Worm (Caenorhabditis elegans) whole organism, early embryonic: Measurements from ENCODE around the gene cld-1.

ENCODE experiments used
- ets-7 ChIP-seq: sonication (generic microtip); optimal IDR thresholded peaks from 2 replicates; lab custom pipeline; 2016; ENCODE audit warnings: missing genotype, missing genetic modification characterization, missing compliant biosample characterization
- pes-1 ChIP-seq: fragments of 200-800 bp; sonication (Bioruptor generic); IDR thresholded peaks from 2 replicates; pipeline ENCODE4 v1.3.6; 2022; ENCODE audit warnings: missing genetic modification reagents, missing genetic modification characterization, missing compliant biosample characterization
- scrt-1 ChIP-seq: fragments of 200-800 bp; sonication (Bioruptor generic); IDR thresholded peaks from 2 replicates; pipeline ENCODE4 v1.3.6; 2022; ENCODE audit warnings: missing genetic modification characterization, missing compliant biosample characterization

DNA sequence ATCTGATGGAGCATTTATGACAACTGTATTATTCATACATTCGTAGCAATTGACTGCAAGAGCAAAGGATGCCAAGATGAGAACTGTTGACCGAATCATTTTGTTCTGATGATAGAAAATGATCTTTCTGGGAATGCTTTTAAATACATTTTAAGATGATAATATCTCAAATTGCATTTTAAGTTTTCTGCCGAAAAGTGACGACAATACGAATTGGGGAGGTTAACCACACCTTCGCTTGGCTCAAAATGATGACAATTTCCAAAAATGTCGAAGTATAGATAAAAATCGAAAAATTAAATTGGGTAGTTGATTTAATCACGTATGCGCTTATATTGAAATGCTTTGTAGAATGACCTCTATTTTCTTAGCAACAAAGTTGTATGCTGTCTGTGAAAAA is 5.2 kb upstream of the cld-1 start, which contains the start of gene dod-24:
- TF ChIP-seq ets-7 (tag; lab: Kevin White, UChicago) (no peak), scrt-1 (GFP tag; lab: Robert Waterston, UW) (no peak), pes-1 (GFP tag; lab: Robert Waterston, UW) (no peak)
